Fruit fly (Drosophila melanogaster) Kc167 (cell line): Measurements from ENCODE around the gene Grip128.

Experiments used
- insv ChIP-seq: fragments of >200 bp; optimal IDR thresholded peaks from 3 replicates; lab custom pipeline; 2018; ENCODE audit warnings: missing external identifiers
- ttk ChIP-seq: sonication (Bioruptor generic); optimal IDR thresholded peaks from 2 replicates; lab custom pipeline; 2017; ENCODE audit warnings: missing external identifiers

dm6 chrX:15502864-15503263, 30.9 kb upstream of the Grip128 start:
- peak; percentile 54 for TF ChIP-seq ttk
- TF ChIP-seq insv (lab: Kevin White, UChicago): no peak
